Worm (Caenorhabditis elegans) whole organism, L1 larva: ENCODE data around the gene str-71.

Experiments used
- C34B4.2 ChIP-seq: sonication (generic microtip); optimal IDR thresholded peaks from 2 replicates; lab custom pipeline; 2017; ENCODE audit warnings: mild to moderate bottlenecking, missing genetic modification characterization, missing compliant biosample characterization
- F16B12.6 ChIP-seq: fragments of 150-350 bp; optimal IDR thresholded peaks from 2 replicates; lab custom pipeline; 2014; ENCODE audit warnings: missing biosample characterization, missing genetic modification characterization
- aha-1 ChIP-seq: fragments of 150-350 bp; optimal IDR thresholded peaks from 2 replicates; lab custom pipeline; 2014; ENCODE audit warnings: missing biosample characterization, missing genetic modification characterization
- blmp-1 ChIP-seq: fragments of 150-350 bp; optimal IDR thresholded peaks from 2 replicates; lab custom pipeline; 2014; ENCODE audit warnings: missing biosample characterization, missing genetic modification characterization
- ceh-63 ChIP-seq: fragments of 200-800 bp; sonication (Bioruptor generic); optimal IDR thresholded peaks from 2 replicates; lab custom pipeline; 2018; ENCODE audit warnings: mild to moderate bottlenecking, missing genetic modification characterization, missing compliant biosample characterization
- ceh-88 ChIP-seq: fragments of 200-800 bp; sonication (Bioruptor generic); IDR thresholded peaks from 2 replicates; pipeline ENCODE4 v1.3.6; 2022; ENCODE audit warnings: missing genetic modification characterization, missing compliant biosample characterization
- ceh-90 ChIP-seq: sonication (generic microtip); optimal IDR thresholded peaks from 2 replicates; lab custom pipeline; 2016; ENCODE audit warnings: missing genetic modification characterization, missing compliant biosample characterization
- dsc-1 ChIP-seq: sonication (generic microtip); optimal IDR thresholded peaks from 2 replicates; lab custom pipeline; 2016; ENCODE audit warnings: mild to moderate bottlenecking, missing genetic modification characterization, missing compliant biosample characterization
- efl-1 ChIP-seq, 4 experiments: fragments of 150-350 bp; optimal IDR thresholded peaks in 3 of 4; peaks in 1 of 4; 1 replicate in 1 of 4; 2 replicates in 3 of 4; lab custom pipeline; 2014; ENCODE audit warnings: missing biosample characterization in 2 of 4, missing genetic modification characterization in 2 of 4, missing genetic modification reagents in 2 of 4
- efl-3 ChIP-seq: fragments of 200-800 bp; sonication (Bioruptor generic); optimal IDR thresholded peaks from 2 replicates; lab custom pipeline; 2018; ENCODE audit warnings: mild to moderate bottlenecking, missing genetic modification characterization, missing compliant biosample characterization
- egl-13 ChIP-seq: sonication (generic microtip); optimal IDR thresholded peaks from 2 replicates; lab custom pipeline; 2016; ENCODE audit warnings: missing genotype, missing genetic modification reagents, missing genetic modification characterization, missing compliant biosample characterization
- elt-2 ChIP-seq: sonication (generic microtip); optimal IDR thresholded peaks from 2 replicates; lab custom pipeline; 2016; ENCODE audit warnings: missing genetic modification characterization, mild to moderate bottlenecking, inconsistent platforms, missing compliant biosample characterization, missing genetic modification reagents
- elt-3 ChIP-seq, 6 experiments: fragments of 150-350 bp in 1 of 6; sonication (generic microtip); optimal IDR thresholded peaks; 2 replicates each; lab custom pipeline; 2017 to 2018; ENCODE audit warnings: missing biosample characterization in 6 of 6, missing genetic modification characterization in 6 of 6, inconsistent platforms in 1 of 6
- fkh-4 ChIP-seq: sonication (generic microtip); optimal IDR thresholded peaks from 2 replicates; lab custom pipeline; 2016; ENCODE audit warnings: missing compliant biosample characterization, missing genetic modification characterization, borderline replicate concordance
- grh-1 ChIP-seq: fragments of 200-800 bp; sonication (Bioruptor generic); IDR thresholded peaks from 2 replicates; pipeline ENCODE4 v1.3.6; 2022; ENCODE audit warnings: missing genetic modification reagents, missing genetic modification characterization, missing compliant biosample characterization
- hlh-17 ChIP-seq: fragments of 200-800 bp; sonication (Bioruptor generic); optimal IDR thresholded peaks from 2 replicates; lab custom pipeline; 2018; ENCODE audit warnings: missing genetic modification characterization, mild to moderate bottlenecking, missing compliant biosample characterization, moderate library complexity, borderline replicate concordance
- hpl-2 ChIP-seq: fragments of 150-350 bp; optimal IDR thresholded peaks from 2 replicates; lab custom pipeline; 2014; ENCODE audit warnings: missing biosample characterization, missing genetic modification reagents, missing genetic modification characterization
- isw-1 ChIP-seq: fragments of 200-800 bp; sonication (Bioruptor generic); IDR thresholded peaks from 2 replicates; pipeline ENCODE4 v1.3.6; 2022; ENCODE audit warnings: missing genetic modification characterization, missing compliant biosample characterization
- lin-13 ChIP-seq: fragments of 150-350 bp; optimal IDR thresholded peaks from 2 replicates; lab custom pipeline; 2014; ENCODE audit warnings: missing biosample characterization, missing genetic modification reagents, missing genetic modification characterization
- lin-35 ChIP-seq, 2 experiments: fragments of 150-350 bp; optimal IDR thresholded peaks; 2 replicates each; lab custom pipeline; 2014; ENCODE audit warnings: missing biosample characterization in 2 of 2, missing genetic modification characterization in 2 of 2, missing genetic modification reagents in 2 of 2
- lin-39 ChIP-seq: fragments of 150-350 bp; optimal IDR thresholded peaks from 2 replicates; lab custom pipeline; 2014; ENCODE audit warnings: missing biosample characterization, missing genetic modification reagents, missing genetic modification characterization
- lsy-2 ChIP-seq, 2 experiments: fragments of 150-350 bp; optimal IDR thresholded peaks; 2 replicates each; lab custom pipeline; 2014; ENCODE audit warnings: missing biosample characterization in 2 of 2, missing genetic modification characterization in 2 of 2
- mab-9 ChIP-seq: fragments of 200-800 bp; sonication (Bioruptor generic); IDR thresholded peaks from 2 replicates; pipeline ENCODE4 v1.3.6; 2022; ENCODE audit warnings: missing genetic modification reagents, missing genetic modification characterization, missing compliant biosample characterization
- mdl-1 ChIP-seq, 2 experiments: fragments of 150-350 bp; optimal IDR thresholded peaks; 2 replicates each; lab custom pipeline; 2014 to 2017; ENCODE audit warnings: missing biosample characterization in 2 of 2, missing genetic modification characterization in 2 of 2, inconsistent platforms in 1 of 2
- mep-1 ChIP-seq: fragments of 150-350 bp; optimal IDR thresholded peaks from 2 replicates; lab custom pipeline; 2014; ENCODE audit warnings: missing biosample characterization, missing genetic modification characterization
- nhr-11 ChIP-seq: fragments of 150-350 bp; optimal IDR thresholded peaks from 2 replicates; lab custom pipeline; 2014; ENCODE audit warnings: missing biosample characterization, missing genetic modification characterization
- nhr-19 ChIP-seq: fragments of 200-800 bp; sonication (Bioruptor generic); conservative IDR thresholded peaks from 2 replicates; pipeline ENCODE4 v1.3.6; 2022; ENCODE audit warnings: missing genetic modification characterization, missing compliant biosample characterization
- nhr-20 ChIP-seq: sonication (generic microtip); optimal IDR thresholded peaks from 2 replicates; lab custom pipeline; 2016; ENCODE audit warnings: mild to moderate bottlenecking, missing genetic modification characterization, missing compliant biosample characterization
- nhr-237 ChIP-seq: fragments of 150-350 bp; optimal IDR thresholded peaks from 2 replicates; lab custom pipeline; 2014; ENCODE audit warnings: missing biosample characterization, missing genetic modification characterization
- nhr-71 ChIP-seq: sonication (generic microtip); optimal IDR thresholded peaks from 2 replicates; lab custom pipeline; 2016; ENCODE audit warnings: mild to moderate bottlenecking, missing genetic modification characterization, moderate library complexity, missing compliant biosample characterization
- nhr-76 ChIP-seq: sonication (generic microtip); optimal IDR thresholded peaks from 2 replicates; lab custom pipeline; 2017; ENCODE audit warnings: missing biosample characterization, missing genetic modification characterization
- nhr-77 ChIP-seq: fragments of 150-350 bp; optimal IDR thresholded peaks from 2 replicates; lab custom pipeline; 2014; ENCODE audit warnings: missing biosample characterization, missing genetic modification characterization
- nhr-85 ChIP-seq: sonication (generic microtip); peaks from one replicate; lab custom pipeline; 2016; ENCODE audit warnings: missing genetic modification characterization, inconsistent platforms, missing compliant biosample characterization
- nhr-90 ChIP-seq: sonication (generic microtip); optimal IDR thresholded peaks from 2 replicates; lab custom pipeline; 2016; ENCODE audit warnings: mild to moderate bottlenecking, missing genetic modification characterization, missing compliant biosample characterization; ENCODE audit not compliant: poor library complexity
- pag-3 ChIP-seq: sonication (generic microtip); optimal IDR thresholded peaks from 2 replicates; lab custom pipeline; 2017; ENCODE audit warnings: missing genetic modification characterization, mild to moderate bottlenecking, missing compliant biosample characterization, antibody characterized with exemption, borderline replicate concordance; ENCODE audit not compliant: insufficient read depth
- pqm-1 ChIP-seq: sonication (generic microtip); optimal IDR thresholded peaks from 3 replicates; lab custom pipeline; 2017; ENCODE audit warnings: missing biosample characterization, missing genetic modification characterization
- rnt-1 ChIP-seq: sonication (generic microtip); optimal IDR thresholded peaks from 2 replicates; lab custom pipeline; 2016; ENCODE audit warnings: mild to moderate bottlenecking, missing genetic modification characterization, moderate library complexity, missing compliant biosample characterization
- skn-1 ChIP-seq: fragments of 150-350 bp; optimal IDR thresholded peaks from 2 replicates; lab custom pipeline; 2014; ENCODE audit warnings: missing biosample characterization, missing genetic modification characterization
- snpc-4 ChIP-seq: fragments of 150-350 bp; optimal IDR thresholded peaks from 2 replicates; lab custom pipeline; 2014; ENCODE audit warnings: missing biosample characterization, missing genetic modification characterization
- snu-23 ChIP-seq: sonication (generic microtip); optimal IDR thresholded peaks from 2 replicates; lab custom pipeline; 2016; ENCODE audit warnings: missing genetic modification characterization, missing compliant biosample characterization
- sox-4 ChIP-seq: sonication (generic microtip); optimal IDR thresholded peaks from 2 replicates; lab custom pipeline; 2016; ENCODE audit warnings: missing genetic modification characterization, missing compliant biosample characterization
- sptf-1 ChIP-seq: fragments of 150-350 bp; optimal IDR thresholded peaks from 2 replicates; lab custom pipeline; 2014; ENCODE audit warnings: missing biosample characterization, missing genetic modification characterization
- tbx-2 ChIP-seq: sonication (generic microtip); optimal IDR thresholded peaks from 2 replicates; lab custom pipeline; 2016; ENCODE audit warnings: missing genetic modification characterization, missing compliant biosample characterization
- tlp-1 ChIP-seq: fragments of 150-350 bp; optimal IDR thresholded peaks from 2 replicates; lab custom pipeline; 2014; ENCODE audit warnings: missing biosample characterization, missing genetic modification characterization
- unc-30 ChIP-seq: sonication (generic microtip); optimal IDR thresholded peaks from 2 replicates; lab custom pipeline; 2017; ENCODE audit warnings: missing biosample characterization, missing genetic modification characterization
- unc-62 ChIP-seq: fragments of 150-350 bp; optimal IDR thresholded peaks from 2 replicates; lab custom pipeline; 2014; ENCODE audit warnings: missing biosample characterization, missing genetic modification reagents, missing genetic modification characterization
- unc-86 ChIP-seq: sonication (generic microtip); optimal IDR thresholded peaks from 2 replicates; lab custom pipeline; 2016; ENCODE audit warnings: missing genetic modification characterization, missing compliant biosample characterization
- unc-98 ChIP-seq: fragments of 200-800 bp; sonication (Bioruptor generic); IDR thresholded peaks from 2 replicates; pipeline ENCODE4 v1.3.6; 2022; ENCODE audit warnings: missing genetic modification characterization, missing compliant biosample characterization
- zip-4 ChIP-seq: fragments of 200-800 bp; sonication (Bioruptor generic); optimal IDR thresholded peaks from 2 replicates; lab custom pipeline; 2018; ENCODE audit warnings: mild to moderate bottlenecking, missing genetic modification characterization, moderate library complexity, missing compliant biosample characterization

Gene str-71

ce11 chrV:15492518-15492917 is 33.5 kb upstream of the str-71 start, which contains the start of gene str-264:
Gene str-264 (minus strand): TSS chrV:15492618.
- TF ChIP-seq lin-39 (tag; lab: Kevin White, UChicago) (no peak), fkh-4 (no peak), dsc-1 (no peak), pag-3 (tag; lab: Kevin White, UChicago) (no peak), nhr-11 (tag; lab: Kevin White, UChicago) (no peak), mab-9 (GFP tag; lab: Robert Waterston, UW) (no peak), skn-1 (no peak), rnt-1 (tag; lab: Kevin White, UChicago) (no peak), grh-1 (GFP tag; lab: Robert Waterston, UW) (no peak), unc-86 (no peak), nhr-71 (tag; lab: Kevin White, UChicago) (no peak), ceh-88 (GFP tag; lab: Robert Waterston, UW) (no peak), ceh-63 (no peak), efl-3 (no peak), tbx-2 (no peak)

ce11 chrV:15487764-15488163 is 28.8 kb upstream of the str-71 start, which contains the start of gene srw-21:
Gene srw-21 (plus strand): TSS chrV:15488064.
- TF ChIP-seq F16B12.6 (no peak), snu-23 (no peak), pag-3 (tag; lab: Kevin White, UChicago) (no peak), skn-1 (no peak), nhr-76 (tag; lab: Kevin White, UChicago) (no peak), unc-98 (GFP tag; lab: Robert Waterston, UW) (no peak), sptf-1 (tag; lab: Kevin White, UChicago) (no peak), C34B4.2 (tag; lab: Kevin White, UChicago) (no peak), dsc-1 (no peak), hpl-2 (GFP tag; lab: Kevin White, UChicago) (no peak), ceh-63 (no peak), unc-62 (no peak), mab-9 (GFP tag; lab: Robert Waterston, UW) (no peak)

DNA sequence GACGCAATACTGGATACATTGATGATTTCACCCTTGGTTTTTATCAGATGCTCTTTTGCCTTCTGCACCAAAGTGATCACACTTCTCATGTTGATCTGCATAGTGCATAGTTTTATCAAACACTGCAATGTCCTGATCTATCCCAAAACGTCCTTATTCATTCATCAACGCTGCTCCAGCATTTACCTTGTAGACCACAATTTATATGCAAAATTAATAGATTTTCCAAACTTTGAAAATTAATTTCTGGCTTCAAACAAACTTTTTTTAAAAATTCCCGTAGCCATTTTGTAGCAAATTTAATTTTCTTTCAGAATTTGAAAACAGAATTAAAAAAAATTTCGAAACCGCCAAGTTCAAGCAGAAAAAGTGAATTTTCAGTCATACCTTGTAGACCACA is 25.5 kb upstream of the str-71 start, which contains the start of gene C06B8.3:
Gene C06B8.3 (minus strand): TSS at position 101 of the 400 bp plus-strand sequence.
- no peak for TF ChIP-seq mdl-1 (tag; optimal IDR thresholded peaks at IDR 0.05; lab: Kevin White, UChicago)
- no peak for TF ChIP-seq ceh-90
- TF ChIP-seq egl-13 (tag; lab: Kevin White, UChicago) = no peak
- no peak for TF ChIP-seq nhr-237 (tag; lab: Kevin White, UChicago)
- TF ChIP-seq pqm-1 = no peak
- TF ChIP-seq ceh-88 (GFP tag; lab: Robert Waterston, UW) = no peak
- no peak for TF ChIP-seq nhr-71 (tag; lab: Kevin White, UChicago)
- TF ChIP-seq lin-13 (GFP tag; lab: Kevin White, UChicago) = no peak
- no peak for TF ChIP-seq tlp-1 (tag; lab: Kevin White, UChicago)
- TF ChIP-seq nhr-77 (tag; lab: Kevin White, UChicago) = no peak
- TF ChIP-seq lin-39 (tag; lab: Kevin White, UChicago) = no peak
- no peak for TF ChIP-seq lsy-2 (tag; optimal IDR thresholded peaks at IDR 0.05; lab: Kevin White, UChicago)
- TF ChIP-seq sox-4 (tag; lab: Kevin White, UChicago) = no peak
- no peak for TF ChIP-seq efl-1 (optimal IDR thresholded peaks at IDR 0.05; lab: Kevin White, UChicago)
- no peak for TF ChIP-seq efl-1 (GFP tag; optimal IDR thresholded peaks at IDR 0.05 in 1 of 2; lab: Kevin White, UChicago)
- no peak for TF ChIP-seq isw-1 (GFP tag; lab: Robert Waterston, UW)
- TF ChIP-seq C34B4.2 (tag; lab: Kevin White, UChicago) = no peak
- TF ChIP-seq snpc-4 = no peak

ce11 chrV:15483563-15483962 is 24.6 kb upstream of the str-71 start:
- TF ChIP-seq nhr-90 (peak; percentile 16), elt-2 (tag; lab: Kevin White, UChicago) (peak; percentile 6), blmp-1 (tag; lab: Kevin White, UChicago) (peak; percentile 45), nhr-85 (tag; lab: Kevin White, UChicago) (peak; percentile 36), nhr-19 (peak; percentile 27; the same call in 1 of the 2 replicates), unc-30 (tag; lab: Kevin White, UChicago) (no peak), snu-23 (peak; percentile 37), mep-1 (peak; percentile 17), elt-3 (tag; optimal IDR thresholded peaks at IDR 0.05; lab: Kevin White, UChicago) (peak in 1 of 6 experiments; percentile 9), hlh-17 (GFP tag; lab: Kevin White, UChicago) (no peak), zip-4 (GFP tag; lab: Kevin White, UChicago) (no peak), aha-1 (tag; lab: Kevin White, UChicago) (no peak), nhr-20 (peak; percentile 39), lin-35 (GFP tag; optimal IDR thresholded peaks at IDR 0.05; lab: Kevin White, UChicago) (peak in 1 of 2 experiments; percentile 43)
